Fruit fly (Drosophila melanogaster): ENCODE data around the gene Uros1.

DNA sequence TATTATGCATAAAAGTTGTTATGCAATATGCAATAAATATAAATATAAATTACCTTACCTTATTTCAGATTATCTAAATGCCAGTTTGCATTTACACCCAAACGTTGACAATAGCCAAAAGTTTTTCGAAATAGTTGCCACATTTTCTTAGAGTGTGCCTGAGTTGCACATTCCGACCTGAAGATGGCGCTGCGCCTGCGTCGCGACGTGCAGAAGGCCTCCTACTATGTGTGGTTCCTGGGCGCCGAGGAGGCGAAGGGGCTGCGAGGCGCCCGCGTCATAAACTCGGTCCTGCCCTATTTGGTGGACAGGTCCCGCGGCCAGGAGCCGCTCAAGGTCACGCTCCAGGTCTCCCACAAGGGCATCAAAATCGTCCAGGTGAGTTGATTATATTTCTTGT is 32.6 kb downstream of the Uros1 start:
- no peak for TF ChIP-seq CG12768 (GFP tag; optimal IDR thresholded peaks at IDR 0.05)
- no peak for TF ChIP-seq ovo (GFP tag; optimal IDR thresholded peaks at IDR 0.05)
- no peak for TF ChIP-seq pad (GFP tag; optimal IDR thresholded peaks at IDR 0.05)
- TF ChIP-seq toe (GFP tag; optimal IDR thresholded peaks at IDR 0.05) = no peak
- TF ChIP-seq cnc (optimal IDR thresholded peaks at IDR 0.05) = no peak
